Worm (Caenorhabditis elegans) whole organism, L3 larva: ENCODE results near the gene Y38A10A.11.

Source experiments
- aly-2 ChIP-seq: fragments of 150-350 bp; optimal IDR thresholded peaks from 2 replicates; lab custom pipeline; 2014; ENCODE audit warnings: missing biosample characterization, missing genetic modification characterization
- fos-1 ChIP-seq: fragments of 150-350 bp; optimal IDR thresholded peaks from 2 replicates; lab custom pipeline; 2014; ENCODE audit warnings: missing biosample characterization, missing genetic modification characterization
- nhr-11 ChIP-seq: fragments of 150-350 bp; optimal IDR thresholded peaks from 2 replicates; lab custom pipeline; 2014; ENCODE audit warnings: missing biosample characterization, missing genetic modification characterization
- snpc-4 ChIP-seq: fragments of 150-350 bp; optimal IDR thresholded peaks from 2 replicates; lab custom pipeline; 2014; ENCODE audit warnings: missing biosample characterization, missing genetic modification characterization

- TF ChIP-seq snpc-4 (no peak), fos-1 (tag; lab: Kevin White, UChicago) (no peak), nhr-11 (tag; lab: Kevin White, UChicago) (no peak), aly-2 (tag; lab: Kevin White, UChicago) (no peak)
These were observed 34.8 kb upstream of the Y38A10A.11 start for ce11 chrV:6138167-6138566.
